Worm (Caenorhabditis elegans): ENCODE data around the gene T26C11.9.
A peak's percentile ranks its signal among the peaks of the same experiment; 100 is the strongest.

DNA sequence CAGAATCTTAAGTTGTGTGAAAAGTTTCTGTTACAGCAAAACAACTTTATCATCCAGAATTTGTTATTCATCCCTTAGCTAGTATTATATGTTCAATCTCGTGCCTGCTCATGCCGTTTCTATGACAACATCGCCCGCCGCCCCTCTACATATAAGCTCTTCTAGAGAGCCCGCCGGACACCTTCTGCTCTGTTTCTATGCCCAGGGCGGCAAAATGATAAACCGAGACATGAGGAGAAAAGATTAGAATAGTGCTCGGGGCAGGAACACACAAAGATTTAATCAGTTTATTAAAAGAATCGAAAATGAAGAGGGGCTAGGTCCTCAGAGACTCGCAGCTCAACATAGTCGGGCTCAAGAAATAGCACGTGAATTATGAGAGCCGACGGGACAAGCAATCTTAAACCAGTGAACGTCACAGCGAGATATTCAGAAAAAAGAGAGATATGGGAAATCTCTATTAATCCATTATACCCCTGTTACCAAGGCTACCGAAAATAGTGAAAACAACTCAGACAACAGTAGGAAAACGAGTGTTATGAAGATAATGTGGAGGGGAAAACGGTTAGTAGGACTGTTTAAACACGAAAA lies 34.9 kb upstream of the T26C11.9 start:
- TF ChIP-seq zag-1 (tag; optimal IDR thresholded peaks at IDR 0.05) (no peak), fos-1 (tag; optimal IDR thresholded peaks at IDR 0.05) (peak; percentile 5), nhr-25 (tag; optimal IDR thresholded peaks at IDR 0.05) (no peak), ceh-82 (tag; optimal IDR thresholded peaks at IDR 0.05) (no peak), mdl-1 (tag; optimal IDR thresholded peaks at IDR 0.05) (no peak), blmp-1 (tag; optimal IDR thresholded peaks at IDR 0.05; ENCODE audit: insufficient read depth) (no peak), peb-1 (tag; optimal IDR thresholded peaks at IDR 0.05) (no peak)
